Fruit fly (Drosophila melanogaster) whole organism, embryonic: ENCODE measurements around the gene Doa.

Experiments used
- Antp ChIP-seq: fragments of 200-800 bp; sonication (Bioruptor generic); optimal IDR thresholded peaks from 3 replicates; lab custom pipeline; 2016; ENCODE audit warnings: missing biosample characterization, missing genetic modification characterization
- Bdp1 ChIP-seq: fragments of 200-800 bp; sonication (Bioruptor generic); optimal IDR thresholded peaks from 3 replicates; lab custom pipeline; 2016; ENCODE audit warnings: missing biosample characterization, missing genetic modification characterization
- CG11093 ChIP-seq: fragments of 200-800 bp; sonication (Bioruptor generic); IDR thresholded peaks from 3 replicates; pipeline ENCODE4 v1.3.6; 2022; ENCODE audit warnings: missing biosample characterization, missing genetic modification characterization
- CG11247 ChIP-seq: fragments of 200-800 bp; sonication (Bioruptor generic); IDR thresholded peaks from 2 replicates; pipeline ENCODE4 v1.3.6; 2022; ENCODE audit warnings: missing biosample characterization, missing genetic modification characterization
- CG11723 ChIP-seq: fragments of 200-800 bp; sonication (Bioruptor generic); optimal IDR thresholded peaks from 2 replicates; lab custom pipeline; 2017; ENCODE audit warnings: missing biosample characterization, mild to moderate bottlenecking, missing genetic modification characterization
- CG12071 ChIP-seq: fragments of 200-800 bp; sonication (Bioruptor generic); optimal IDR thresholded peaks from 3 replicates; lab custom pipeline; 2018; ENCODE audit warnings: missing biosample characterization, mild to moderate bottlenecking, missing genetic modification characterization
- CG12236 ChIP-seq: fragments of 200-800 bp; sonication (Bioruptor generic); optimal IDR thresholded peaks from 2 replicates; lab custom pipeline; 2016; ENCODE audit warnings: missing biosample characterization, missing genetic modification characterization
- CG12391 ChIP-seq: fragments of 200-800 bp; sonication (Bioruptor generic); optimal IDR thresholded peaks from 3 replicates; lab custom pipeline; 2018; ENCODE audit warnings: missing biosample characterization, mild to moderate bottlenecking, missing genetic modification characterization, moderate library complexity
- CG13894 ChIP-seq: fragments of 200-800 bp; sonication (Bioruptor generic); optimal IDR thresholded peaks from 3 replicates; lab custom pipeline; 2018; ENCODE audit warnings: missing biosample characterization, mild to moderate bottlenecking, missing genetic modification characterization, moderate library complexity
- CG14050 ChIP-seq: fragments of 200-800 bp; sonication (Bioruptor generic); IDR thresholded peaks from 3 replicates; pipeline ENCODE4 v1.3.6; 2022; ENCODE audit warnings: missing biosample characterization, missing genetic modification characterization
- CG17359 ChIP-seq: fragments of 200-800 bp; sonication (Bioruptor generic); optimal IDR thresholded peaks from 3 replicates; lab custom pipeline; 2018; ENCODE audit warnings: missing biosample characterization, mild to moderate bottlenecking, missing genetic modification characterization, moderate library complexity
- CG17829 ChIP-seq: fragments of 200-800 bp; optimal IDR thresholded peaks from 2 replicates; lab custom pipeline; 2019; ENCODE audit warnings: missing biosample characterization, mild to moderate bottlenecking, missing genetic modification characterization, moderate library complexity
- CG18599 ChIP-seq: fragments of 200-800 bp; sonication (Bioruptor generic); optimal IDR thresholded peaks from 3 replicates; lab custom pipeline; 2017; ENCODE audit warnings: missing biosample characterization, missing genetic modification characterization, mild to moderate bottlenecking, moderate library complexity, missing genetic modification reagents
- CG2875 ChIP-seq: fragments of 200-800 bp; sonication (Bioruptor generic); optimal IDR thresholded peaks from 2 replicates; lab custom pipeline; 2017; ENCODE audit warnings: missing biosample characterization, mild to moderate bottlenecking, missing genetic modification characterization, missing genetic modification reagents
- CG31441 ChIP-seq: fragments of 200-800 bp; sonication (Bioruptor generic); IDR thresholded peaks from 2 replicates; pipeline ENCODE4 v1.3.6; 2022; ENCODE audit warnings: missing biosample characterization, missing genetic modification characterization
- CG4707 ChIP-seq: fragments of 200-800 bp; sonication (Bioruptor generic); optimal IDR thresholded peaks from 2 replicates; lab custom pipeline; 2018; ENCODE audit warnings: missing biosample characterization, mild to moderate bottlenecking, missing genetic modification characterization, moderate library complexity
- CG4730 ChIP-seq: fragments of 200-800 bp; sonication (Bioruptor generic); IDR thresholded peaks from 2 replicates; pipeline ENCODE4 v1.3.6; 2022; ENCODE audit warnings: missing biosample characterization, missing genetic modification characterization
- CG8359 ChIP-seq: fragments of 200-800 bp; sonication (Bioruptor generic); optimal IDR thresholded peaks from 2 replicates; lab custom pipeline; 2017; ENCODE audit warnings: missing biosample characterization, mild to moderate bottlenecking, missing genetic modification characterization, borderline replicate concordance
- CG9797 ChIP-seq: fragments of 200-800 bp; sonication (Bioruptor generic); optimal IDR thresholded peaks from 3 replicates; lab custom pipeline; 2018; ENCODE audit warnings: missing biosample characterization, mild to moderate bottlenecking, missing genetic modification characterization
- D19A ChIP-seq: fragments of 200-800 bp; optimal IDR thresholded peaks from 3 replicates; lab custom pipeline; 2019; ENCODE audit warnings: missing biosample characterization, mild to moderate bottlenecking, missing genetic modification characterization, moderate library complexity
- Dip3 ChIP-seq: fragments of 200-800 bp; sonication (Bioruptor generic); optimal IDR thresholded peaks from 3 replicates; lab custom pipeline; 2016; ENCODE audit warnings: missing biosample characterization, missing genetic modification characterization
- ERR ChIP-seq: fragments of 200-800 bp; sonication (Bioruptor generic); optimal IDR thresholded peaks from 2 replicates; lab custom pipeline; 2016; ENCODE audit warnings: missing biosample characterization, missing genetic modification characterization
- HLH54F ChIP-seq: fragments of 200-800 bp; sonication (Bioruptor generic); optimal IDR thresholded peaks from 3 replicates; lab custom pipeline; 2016; ENCODE audit warnings: missing biosample characterization, missing genetic modification characterization
- Kr ChIP-seq: fragments of 200-800 bp; sonication (Bioruptor generic); optimal IDR thresholded peaks from 2 replicates; lab custom pipeline; 2017; ENCODE audit warnings: missing biosample characterization, mild to moderate bottlenecking, missing genetic modification characterization
- Lpt ChIP-seq: fragments of >200 bp; optimal IDR thresholded peaks from 2 replicates; lab custom pipeline; 2018; ENCODE audit warnings: missing biosample characterization, missing genetic modification characterization
- NfI ChIP-seq: fragments of 200-800 bp; sonication (Bioruptor generic); optimal IDR thresholded peaks from 3 replicates; lab custom pipeline; 2018; ENCODE audit warnings: missing biosample characterization, mild to moderate bottlenecking, missing genetic modification characterization, moderate library complexity
- abd-A ChIP-seq: fragments of 200-800 bp; sonication (Bioruptor generic); optimal IDR thresholded peaks from 3 replicates; lab custom pipeline; 2019; ENCODE audit warnings: missing biosample characterization, mild to moderate bottlenecking, missing genetic modification characterization, moderate library complexity
- ac ChIP-seq: fragments of 200-800 bp; sonication (Bioruptor generic); optimal IDR thresholded peaks from 3 replicates; lab custom pipeline; 2017; ENCODE audit warnings: missing biosample characterization, mild to moderate bottlenecking, missing genetic modification characterization
- ara ChIP-seq: fragments of 200-800 bp; sonication (Bioruptor generic); IDR thresholded peaks from 2 replicates; pipeline ENCODE4 v1.3.6; 2022; ENCODE audit warnings: missing biosample characterization, missing genetic modification characterization
- cas ChIP-seq: fragments of 200-800 bp; sonication (Bioruptor generic); IDR thresholded peaks from 2 replicates; pipeline ENCODE4 v1.3.6; 2022; ENCODE audit warnings: missing biosample characterization, missing genetic modification characterization
- danr ChIP-seq: fragments of 200-800 bp; sonication (Bioruptor generic); IDR thresholded peaks from 2 replicates; pipeline ENCODE4 v1.3.6; 2022; ENCODE audit warnings: missing biosample characterization, missing genetic modification characterization
- dm ChIP-seq: fragments of 200-800 bp; sonication (Bioruptor generic); optimal IDR thresholded peaks from 3 replicates; lab custom pipeline; 2016; ENCODE audit warnings: missing biosample characterization, missing genetic modification characterization
- ems ChIP-seq: fragments of 200-800 bp; sonication (Bioruptor generic); optimal IDR thresholded peaks from 3 replicates; lab custom pipeline; 2016; ENCODE audit warnings: missing biosample characterization, missing genetic modification characterization
- fd64A ChIP-seq: fragments of 200-800 bp; sonication (Bioruptor generic); optimal IDR thresholded peaks from 3 replicates; lab custom pipeline; 2018; ENCODE audit warnings: missing biosample characterization, mild to moderate bottlenecking, missing genetic modification characterization
- h ChIP-seq: fragments of >200 bp; optimal IDR thresholded peaks from 2 replicates; lab custom pipeline; 2017
- hkb ChIP-seq, 2 experiments: fragments of 200-800 bp in 1 of 2; fragments of >200 bp in 1 of 2; sonication (Bioruptor generic) in 1 of 2; IDR thresholded peaks in 1 of 2; optimal IDR thresholded peaks in 1 of 2; 2 replicates each; pipeline versions ENCODE4 v1.3.6 to Lab custom; 2017 to 2022; ENCODE audit warnings: missing biosample characterization in 1 of 2, missing genetic modification characterization in 1 of 2
- inv ChIP-seq: fragments of 200-800 bp; sonication (Bioruptor generic); IDR thresholded peaks from 2 replicates; pipeline ENCODE4 v1.3.6; 2022; ENCODE audit warnings: missing biosample characterization, missing genetic modification characterization; ENCODE audit not compliant: partially characterized antibody
- ken ChIP-seq: fragments of 200-800 bp; sonication (Bioruptor generic); IDR thresholded peaks from 3 replicates; pipeline ENCODE4 v1.3.6; 2022; ENCODE audit warnings: missing biosample characterization, missing genetic modification characterization
- lilli ChIP-seq: fragments of 200-800 bp; sonication (Bioruptor generic); optimal IDR thresholded peaks from 3 replicates; lab custom pipeline; 2016; ENCODE audit warnings: missing biosample characterization, missing genetic modification characterization
- pho ChIP-seq: fragments of 200-800 bp; sonication (Bioruptor generic); optimal IDR thresholded peaks from 2 replicates; lab custom pipeline; 2016; ENCODE audit warnings: missing biosample characterization, missing genetic modification characterization
- salm ChIP-seq: fragments of 200-800 bp; sonication (Bioruptor generic); optimal IDR thresholded peaks from 2 replicates; lab custom pipeline; 2018; ENCODE audit warnings: missing biosample characterization, mild to moderate bottlenecking, missing genetic modification characterization
- schlank ChIP-seq: fragments of 200-800 bp; sonication (Bioruptor generic); optimal IDR thresholded peaks from 2 replicates; lab custom pipeline; 2018; ENCODE audit warnings: missing biosample characterization, mild to moderate bottlenecking, missing genetic modification characterization
- sens ChIP-seq: fragments of 200-800 bp; sonication (Bioruptor generic); peaks from one replicate; lab custom pipeline; 2016; ENCODE audit warnings: missing biosample characterization, missing genetic modification characterization
- sob ChIP-seq: fragments of 200-800 bp; sonication (Bioruptor generic); IDR thresholded peaks from 2 replicates; pipeline ENCODE4 v1.3.6; 2022; ENCODE audit warnings: missing biosample characterization, missing genetic modification characterization
- tgo ChIP-seq: fragments of 200-800 bp; sonication (Bioruptor generic); IDR thresholded peaks from 3 replicates; pipeline ENCODE4 v1.3.6; 2022; ENCODE audit warnings: missing biosample characterization, missing genetic modification characterization
- trem ChIP-seq: fragments of 200-800 bp; optimal IDR thresholded peaks from 3 replicates; lab custom pipeline; 2019; ENCODE audit warnings: missing biosample characterization, mild to moderate bottlenecking, missing genetic modification characterization, moderate library complexity
- unc-4 ChIP-seq: fragments of 200-800 bp; sonication (Bioruptor generic); IDR thresholded peaks from 2 replicates; pipeline ENCODE4 v1.3.6; 2022; ENCODE audit warnings: missing biosample characterization, missing genetic modification characterization; ENCODE audit not compliant: partially characterized antibody
- vfl ChIP-seq: fragments of 200-800 bp; sonication (Bioruptor generic); optimal IDR thresholded peaks from 2 replicates; lab custom pipeline; 2016; ENCODE audit warnings: missing biosample characterization, missing genetic modification characterization
- zen ChIP-seq: fragments of 200-800 bp; sonication (Bioruptor generic); optimal IDR thresholded peaks from 3 replicates; lab custom pipeline; 2018; ENCODE audit warnings: missing biosample characterization, mild to moderate bottlenecking, missing genetic modification characterization, moderate library complexity
- zen2 ChIP-seq: fragments of 200-800 bp; sonication (Bioruptor generic); IDR thresholded peaks from 3 replicates; pipeline ENCODE4 v1.3.6; 2022; ENCODE audit warnings: missing biosample characterization, missing genetic modification characterization; ENCODE audit not compliant: partially characterized antibody

Gene Doa

dm6 chr3R:28904816-28905435 lies 17.1 kb downstream of the Doa start (continued):
- TF ChIP-seq ERR (GFP tag; lab: Kevin White, UChicago) (peak; percentile 75), sens (GFP tag; lab: Kevin White, UChicago) (peak; percentile 93), CG8359 (no peak), abd-A (tag; lab: Kevin White, UChicago) (no peak), Lpt (GFP tag; lab: Kevin White, UChicago) (no peak), CG11247 (peak; percentile 86), zen (tag; lab: Kevin White, UChicago) (no peak), CG12391 (peak; percentile 68), schlank (tag; lab: Kevin White, UChicago) (peak; percentile 70), Dip3 (peak; percentile 82), CG17829 (peak; percentile 59), NfI (peak; percentile 85), CG11093 (GFP tag; lab: Robert Waterston, UW) (peak; percentile 61; the same call in 2 of the 3 replicates), ac (GFP tag; lab: Kevin White, UChicago) (no peak), CG4707 (peak; percentile 33), Antp (GFP tag; lab: Kevin White, UChicago) (peak; percentile 87), trem (tag; lab: Kevin White, UChicago) (no peak), CG12236 (peak; percentile 32), sob (GFP tag; lab: Robert Waterston, UW) (peak; percentile 84), CG31441 (GFP tag; lab: Robert Waterston, UW) (peak; percentile 51; the same call in 1 of the 2 replicates), pho (GFP tag; lab: Kevin White, UChicago) (peak; percentile 61), dm (GFP tag; lab: Kevin White, UChicago) (peak; percentile 11), ken (GFP tag; lab: Robert Waterston, UW) (peak; percentile 78), ems (GFP tag; lab: Kevin White, UChicago) (peak; percentile 58), HLH54F (GFP tag; lab: Kevin White, UChicago) (peak; percentile 82), CG11723 (peak; percentile 8), cas (GFP tag; lab: Robert Waterston, UW) (no peak), fd64A (GFP tag; lab: Kevin White, UChicago) (no peak), ara (GFP tag; lab: Robert Waterston, UW) (peak; percentile 77), vfl (peak; percentile 59), inv (GFP tag; lab: Robert Waterston, UW) (no peak), tgo (GFP tag; lab: Robert Waterston, UW) (peak; percentile 83), Kr (GFP tag; lab: Kevin White, UChicago) (no peak), CG2875 (GFP tag; lab: Kevin White, UChicago) (peak; percentile 30), CG14050 (GFP tag; lab: Robert Waterston, UW) (peak; percentile 58), CG13894 (no peak), CG9797 (no peak), CG17359 (tag; lab: Kevin White, UChicago) (peak; percentile 68), h (lab: Kevin White, UChicago) (no peak), zen2 (GFP tag; lab: Robert Waterston, UW) (no peak), salm (peak; percentile 33), danr (GFP tag; lab: Robert Waterston, UW) (peak; percentile 55), CG4730 (GFP tag; lab: Robert Waterston, UW) (peak; percentile 78), hkb (optimal IDR thresholded peaks at IDR 0.05; lab: Kevin White, UChicago) (no peak), hkb (GFP tag; IDR thresholded peaks at IDR 0.05; lab: Robert Waterston, UW) (peak; percentile 78), CG12071 (GFP tag; lab: Kevin White, UChicago) (peak; percentile 60), Bdp1 (peak; percentile 21), unc-4 (GFP tag; lab: Robert Waterston, UW) (no peak), D19A (peak; percentile 42), lilli (peak; percentile 87), CG18599 (GFP tag; lab: Kevin White, UChicago) (peak; percentile 54)
